Fruit fly (Drosophila melanogaster) whole organism: ENCODE measurements around the gene CG15404.

Source experiments
- CG8478 ChIP-seq: fragments of >200 bp; optimal IDR thresholded peaks from 2 replicates; lab custom pipeline; 2018; ENCODE audit warnings: inconsistent platforms
- Dll ChIP-seq: fragments of >200 bp; optimal IDR thresholded peaks from 2 replicates; lab custom pipeline; 2017
- EcR ChIP-seq, 2 experiments: fragments of >200 bp; optimal IDR thresholded peaks; 2 replicates each; lab custom pipeline; 2017; ENCODE audit warnings: missing biosample characterization in 2 of 2, missing genetic modification characterization in 2 of 2, missing genetic modification reagents in 2 of 2
- pan ChIP-seq: fragments of >200 bp; optimal IDR thresholded peaks from 2 replicates; lab custom pipeline; 2017
- psq ChIP-seq: fragments of >200 bp; optimal IDR thresholded peaks from 2 replicates; lab custom pipeline; 2017
- usp ChIP-seq: fragments of >200 bp; optimal IDR thresholded peaks from 2 replicates; lab custom pipeline; 2017; ENCODE audit warnings: missing biosample characterization, missing genetic modification characterization, mixed read lengths

DNA sequence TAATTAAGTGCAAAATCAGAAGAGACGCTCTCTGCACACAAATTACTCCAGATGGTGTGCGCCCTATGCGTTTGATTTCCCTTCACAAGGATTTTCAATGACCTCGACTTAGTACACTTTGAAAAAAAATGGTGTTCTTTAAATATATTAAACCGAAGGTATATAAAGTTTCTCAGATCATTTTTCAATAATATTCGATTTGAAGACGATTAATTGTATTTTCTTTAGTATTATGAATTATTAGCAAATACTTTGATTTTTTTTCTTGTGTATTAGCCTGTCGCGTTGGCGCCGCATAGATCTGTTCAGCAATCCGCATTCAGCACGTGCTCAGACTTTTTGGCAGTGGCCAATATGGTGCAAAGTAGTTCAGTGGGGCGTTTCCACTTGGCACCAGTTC is 46.0 kb upstream of the CG15404 start:
- TF ChIP-seq EcR (GFP tag; optimal IDR thresholded peaks at IDR 0.05; lab: Kevin White, UChicago): no peak
- no peak for TF ChIP-seq psq (lab: Kevin White, UChicago)
- TF ChIP-seq CG8478 (lab: Kevin White, UChicago): no peak
- TF ChIP-seq usp (GFP tag; lab: Kevin White, UChicago): no peak
- no peak for TF ChIP-seq pan (lab: Kevin White, UChicago)
- no peak for TF ChIP-seq Dll (lab: Kevin White, UChicago)
